Fruit fly (Drosophila melanogaster) whole organism: Measurements from ENCODE around the gene CalpC.

Source experiments
- CG8478 ChIP-seq: fragments of >200 bp; optimal IDR thresholded peaks from 2 replicates; lab custom pipeline; 2018; ENCODE audit warnings: inconsistent platforms
- Dll ChIP-seq: fragments of >200 bp; optimal IDR thresholded peaks from 2 replicates; lab custom pipeline; 2017
- EcR ChIP-seq, 2 experiments: fragments of >200 bp; optimal IDR thresholded peaks; 2 replicates each; lab custom pipeline; 2017; ENCODE audit warnings: missing biosample characterization in 2 of 2, missing genetic modification characterization in 2 of 2, missing genetic modification reagents in 2 of 2
- pan ChIP-seq: fragments of >200 bp; optimal IDR thresholded peaks from 2 replicates; lab custom pipeline; 2017
- psq ChIP-seq: fragments of >200 bp; optimal IDR thresholded peaks from 2 replicates; lab custom pipeline; 2017
- usp ChIP-seq: fragments of >200 bp; optimal IDR thresholded peaks from 2 replicates; lab custom pipeline; 2017; ENCODE audit warnings: missing biosample characterization, missing genetic modification characterization, mixed read lengths

Gene CalpC

DNA sequence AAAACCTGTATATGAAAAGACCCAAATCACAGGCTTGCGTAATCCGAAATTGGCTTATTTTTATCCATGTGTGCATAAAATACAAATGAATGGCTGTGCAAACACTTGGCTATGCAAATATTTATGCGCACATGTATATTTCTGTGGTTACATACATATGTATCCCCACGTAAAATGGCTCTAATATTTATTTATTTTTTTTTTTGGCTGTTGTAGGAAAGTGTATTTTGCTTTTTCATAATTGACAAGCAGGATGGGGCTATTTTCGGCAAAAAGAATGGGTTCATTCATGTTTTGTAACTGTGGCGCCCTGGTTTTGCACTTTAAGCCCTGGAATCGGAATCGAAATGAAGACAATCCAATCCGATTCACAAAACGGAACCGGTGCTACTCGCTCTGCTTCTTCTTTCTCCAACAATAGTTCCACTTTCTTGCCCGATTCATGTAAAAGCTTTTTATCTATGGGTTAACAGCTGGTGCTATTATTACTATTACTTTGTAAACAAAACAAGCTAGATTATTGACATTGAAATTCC, 9.6 kb downstream of the CalpC start:
- no peak for TF ChIP-seq usp (GFP tag; lab: Kevin White, UChicago)
- TF ChIP-seq EcR (GFP tag; optimal IDR thresholded peaks at IDR 0.05; lab: Kevin White, UChicago) = no peak
- no peak for TF ChIP-seq pan (lab: Kevin White, UChicago)
- no peak for TF ChIP-seq psq (lab: Kevin White, UChicago)
- TF ChIP-seq CG8478 (lab: Kevin White, UChicago) = no peak
- no peak for TF ChIP-seq Dll (lab: Kevin White, UChicago)

DNA sequence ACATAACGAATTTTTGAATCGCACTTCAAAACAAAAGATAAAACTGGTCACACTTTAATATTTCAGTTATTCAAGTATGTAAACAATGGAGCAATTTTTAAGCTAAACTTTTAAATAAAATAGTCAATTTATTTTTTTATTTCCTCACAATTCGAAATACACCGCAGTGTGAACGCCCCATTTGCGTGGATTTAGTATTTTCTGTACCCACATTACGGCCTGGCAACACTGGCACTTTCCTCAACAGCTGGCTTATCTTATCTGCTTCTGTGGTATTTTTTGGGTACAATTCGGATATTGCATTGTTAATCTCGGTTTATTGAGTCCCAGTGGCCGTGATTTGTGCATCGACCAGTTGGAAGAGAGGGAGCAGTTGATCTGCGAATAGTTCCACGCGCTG, 24.5 kb downstream of the CalpC start, which contains the start of gene sl:
Gene sl, plus strand, starts transcription at position 254 of the 400 bp plus-strand sequence.
- no peak for TF ChIP-seq EcR (GFP tag; optimal IDR thresholded peaks at IDR 0.05; lab: Kevin White, UChicago)
- TF ChIP-seq pan (lab: Kevin White, UChicago) = no peak
- no peak for TF ChIP-seq Dll (lab: Kevin White, UChicago)
- TF ChIP-seq usp (GFP tag; lab: Kevin White, UChicago) = no peak
- no peak for TF ChIP-seq CG8478 (lab: Kevin White, UChicago)
- TF ChIP-seq psq (lab: Kevin White, UChicago) = no peak

dm6 chrX:16358670-16359320, 33.2 kb downstream of the CalpC start, which contains the start of the genes U2af50 and PIG-Q:
TSS of gene U2af50 (minus strand) at chrX:16359039.
TSS of gene PIG-Q (plus strand) at chrX:16359143.
- TF ChIP-seq Dll (lab: Kevin White, UChicago) = no peak
- no peak for TF ChIP-seq usp (GFP tag; lab: Kevin White, UChicago)

DNA sequence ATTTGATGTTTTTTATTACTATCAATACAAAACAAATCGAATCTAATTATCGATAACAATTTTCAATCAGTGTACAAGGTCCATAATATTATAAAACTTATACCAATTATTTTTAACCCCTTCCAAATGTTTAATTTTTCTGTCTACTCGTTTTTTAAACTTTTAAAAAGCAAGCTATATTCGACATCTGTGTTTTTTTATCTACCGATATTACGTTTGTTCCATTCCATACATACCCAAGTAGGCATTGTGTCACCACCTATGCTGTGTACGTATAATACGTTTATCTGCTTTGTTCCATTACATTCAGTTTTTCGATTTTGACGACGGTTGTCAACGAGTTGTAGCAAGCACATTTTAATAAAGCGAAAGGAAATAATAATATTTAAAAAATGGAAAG, 35.7 kb downstream of the CalpC start, which contains the start of gene nonA:
Gene nonA, plus strand, starts transcription at position 264 of the 400 bp plus-strand sequence.
- TF ChIP-seq CG8478 (lab: Kevin White, UChicago) = no peak
- TF ChIP-seq usp (GFP tag; lab: Kevin White, UChicago) = no peak
- TF ChIP-seq psq (lab: Kevin White, UChicago) = no peak
- TF ChIP-seq Dll (lab: Kevin White, UChicago) = no peak
- TF ChIP-seq pan (lab: Kevin White, UChicago) = no peak
- TF ChIP-seq EcR (GFP tag; optimal IDR thresholded peaks at IDR 0.05; lab: Kevin White, UChicago) = no peak

dm6 chrX:16368585-16368984, 43.0 kb downstream of the CalpC start:
- no peak for TF ChIP-seq pan (lab: Kevin White, UChicago)

DNA sequence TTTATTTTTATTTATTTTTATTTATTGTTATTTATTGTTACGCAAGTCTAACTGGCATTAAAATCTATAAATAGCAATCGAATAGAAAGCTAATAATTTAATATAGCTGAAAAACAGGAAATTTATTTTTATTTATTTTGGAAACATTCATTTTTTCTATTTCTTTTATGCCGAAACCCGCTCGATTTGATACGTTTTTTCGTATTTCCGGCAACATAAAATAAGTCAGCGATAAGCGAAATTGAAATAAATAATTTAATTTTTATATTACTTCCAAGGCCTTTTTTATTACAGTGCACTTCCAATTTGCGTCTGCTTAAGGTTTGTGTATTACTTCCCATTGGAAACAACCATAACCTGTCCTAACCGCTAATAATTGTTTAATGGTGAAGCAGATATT, 46.4 kb downstream of the CalpC start:
- TF ChIP-seq usp (GFP tag; lab: Kevin White, UChicago) = no peak
- TF ChIP-seq CG8478 (lab: Kevin White, UChicago) = no peak
- no peak for TF ChIP-seq Dll (lab: Kevin White, UChicago)
- TF ChIP-seq EcR (GFP tag; optimal IDR thresholded peaks at IDR 0.05; lab: Kevin White, UChicago) = no peak
- TF ChIP-seq pan (lab: Kevin White, UChicago) = no peak

- no peak for TF ChIP-seq Dll (lab: Kevin White, UChicago)
- TF ChIP-seq usp (GFP tag; lab: Kevin White, UChicago) = no peak
- no peak for TF ChIP-seq psq (lab: Kevin White, UChicago)
- TF ChIP-seq CG8478 (lab: Kevin White, UChicago) = no peak
- no peak for TF ChIP-seq pan (lab: Kevin White, UChicago)
- no peak for TF ChIP-seq EcR (GFP tag; optimal IDR thresholded peaks at IDR 0.05; lab: Kevin White, UChicago)
These were observed 47.2 kb downstream of the CalpC start, which contains the start of gene Fur2 for dm6 chrX:16372492-16373350. TSS of gene Fur2 (plus strand) at chrX:16373086.

dm6 chrX:16373541-16373940, 48.0 kb downstream of the CalpC start:
- no peak for TF ChIP-seq psq (lab: Kevin White, UChicago)
- no peak for TF ChIP-seq Dll (lab: Kevin White, UChicago)

- TF ChIP-seq psq (lab: Kevin White, UChicago) = no peak
- TF ChIP-seq pan (lab: Kevin White, UChicago) = no peak
- no peak for TF ChIP-seq usp (GFP tag; lab: Kevin White, UChicago)
- no peak for TF ChIP-seq Dll (lab: Kevin White, UChicago)
- TF ChIP-seq EcR (GFP tag; optimal IDR thresholded peaks at IDR 0.05; lab: Kevin White, UChicago) = no peak
- TF ChIP-seq CG8478 (lab: Kevin White, UChicago) = no peak
These were observed 48.5 kb downstream of the CalpC start for dm6 chrX:16374059-16374458.
